Worm (Caenorhabditis elegans): ENCODE measurements around the gene hlh-6.

DNA sequence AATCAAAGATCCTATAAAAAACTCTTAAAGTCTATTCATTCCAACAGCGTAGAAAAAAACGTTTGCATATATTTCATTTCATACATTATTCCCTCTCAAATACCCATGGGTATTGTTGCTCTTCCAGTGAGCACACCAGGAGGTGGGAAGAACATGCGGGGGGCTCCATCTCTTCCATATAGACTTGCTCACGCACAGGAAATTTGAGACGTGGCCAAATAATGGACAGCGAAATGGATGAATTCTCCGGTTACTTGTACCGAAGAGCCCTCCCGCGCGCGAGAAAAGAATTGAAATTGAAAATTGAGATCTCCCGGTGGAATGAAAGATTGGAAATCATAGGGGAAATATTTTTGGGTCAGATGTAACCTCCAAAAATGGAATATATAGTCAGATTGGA is 37.0 kb downstream of the hlh-6 start:
- TF ChIP-seq snpc-4 (tag; optimal IDR thresholded peaks at IDR 0.05) (no peak), peb-1 (tag; optimal IDR thresholded peaks at IDR 0.05) (no peak), alr-1 (tag; optimal IDR thresholded peaks at IDR 0.05) (no peak), ztf-11 (tag; optimal IDR thresholded peaks at IDR 0.05) (no peak)

Data from whole organism, L2 larva.